Fruit fly (Drosophila melanogaster) whole organism, wandering third instar larva: ENCODE measurements around the gene CG5412.

Source experiments
- Abd-B ChIP-seq: fragments of >200 bp; optimal IDR thresholded peaks from 2 replicates; lab custom pipeline; 2017; ENCODE audit warnings: missing biosample characterization, missing genetic modification characterization
- CG32264 ChIP-seq: fragments of 200-800 bp; sonication (Bioruptor generic); optimal IDR thresholded peaks from 2 replicates; lab custom pipeline; 2016; ENCODE audit warnings: missing biosample characterization, missing genetic modification characterization
- CG9705 ChIP-seq: fragments of 200-800 bp; sonication (Bioruptor generic); optimal IDR thresholded peaks from 2 replicates; lab custom pipeline; 2018; ENCODE audit warnings: missing biosample characterization, mild to moderate bottlenecking, missing genetic modification characterization
- CrebA ChIP-seq: fragments of 200-800 bp; sonication (Bioruptor generic); optimal IDR thresholded peaks from 2 replicates; lab custom pipeline; 2016; ENCODE audit warnings: missing biosample characterization, mild to moderate bottlenecking, missing genetic modification characterization, borderline replicate concordance
- Dfd ChIP-seq: fragments of >200 bp; optimal IDR thresholded peaks from 2 replicates; lab custom pipeline; 2017; ENCODE audit warnings: missing biosample characterization, missing genetic modification characterization
- Dif ChIP-seq: fragments of 200-275, 200-300 bp; sonication (Bioruptor generic); optimal IDR thresholded peaks from 2 replicates; lab custom pipeline; 2018; ENCODE audit warnings: missing biosample characterization, missing genetic modification characterization; ENCODE audit not compliant: partially characterized antibody
- GATAd ChIP-seq: sonication (Bioruptor generic); optimal IDR thresholded peaks from 2 replicates; lab custom pipeline; 2016; ENCODE audit warnings: missing biosample characterization, missing genetic modification characterization
- HLH106 ChIP-seq: fragments of 200-800 bp; optimal IDR thresholded peaks from 3 replicates; lab custom pipeline; 2019; ENCODE audit warnings: missing biosample characterization, mild to moderate bottlenecking, missing genetic modification characterization, moderate library complexity
- Hnf4 ChIP-seq: fragments of 200-800 bp; sonication (Bioruptor generic); optimal IDR thresholded peaks from 2 replicates; lab custom pipeline; 2016; ENCODE audit warnings: missing biosample characterization, mild to moderate bottlenecking, missing genetic modification characterization
- Hr78 ChIP-seq: fragments of >200 bp; optimal IDR thresholded peaks from 2 replicates; lab custom pipeline; 2017; ENCODE audit warnings: missing biosample characterization, missing genetic modification characterization
- Hr83 ChIP-seq: fragments of 200-300 bp; sonication (Bioruptor generic); optimal IDR thresholded peaks from 2 replicates; lab custom pipeline; 2016; ENCODE audit warnings: missing biosample characterization, mild to moderate bottlenecking, missing genetic modification characterization, moderate library complexity; ENCODE audit not compliant: poor library complexity, severe bottlenecking
- Jra ChIP-seq: sonication (Bioruptor generic); optimal IDR thresholded peaks from 2 replicates; lab custom pipeline; 2016; ENCODE audit warnings: missing biosample characterization, missing genetic modification characterization
- Mio ChIP-seq: sonication (Bioruptor generic); optimal IDR thresholded peaks from 2 replicates; lab custom pipeline; 2016; ENCODE audit warnings: missing biosample characterization, missing genetic modification characterization
- Myc ChIP-seq: fragments of >200 bp; optimal IDR thresholded peaks from 2 replicates; lab custom pipeline; 2017
- N ChIP-seq: fragments of >200 bp; optimal IDR thresholded peaks from 2 replicates; lab custom pipeline; 2018; ENCODE audit warnings: missing biosample characterization, missing external identifiers, missing genetic modification characterization
- OdsH ChIP-seq: fragments of 200-800 bp; sonication (Bioruptor generic); optimal IDR thresholded peaks from 2 replicates; lab custom pipeline; 2016; ENCODE audit warnings: missing biosample characterization, mild to moderate bottlenecking, missing genetic modification characterization
- Rel ChIP-seq, 2 experiments: fragments of 200-800 bp; sonication (Bioruptor generic) in 1 of 2; optimal IDR thresholded peaks; 2 replicates in 1 of 2; 3 replicates in 1 of 2; lab custom pipeline; 2016 to 2019; ENCODE audit warnings: mild to moderate bottlenecking in 2 of 2, missing biosample characterization in 2 of 2, missing genetic modification characterization in 2 of 2, moderate library complexity in 1 of 2
- Sp1 ChIP-seq: fragments of 200-800 bp; sonication (Bioruptor generic); optimal IDR thresholded peaks from 3 replicates; lab custom pipeline; 2019; ENCODE audit warnings: missing biosample characterization, mild to moderate bottlenecking, missing genetic modification characterization, moderate library complexity
- Vsx2 ChIP-seq: fragments of 200-300, 225-300 bp; sonication (Bioruptor generic); optimal IDR thresholded peaks from 2 replicates; lab custom pipeline; 2018; ENCODE audit warnings: missing biosample characterization, missing genetic modification characterization; ENCODE audit not compliant: partially characterized antibody
- br ChIP-seq: fragments of 200-800 bp; sonication (Bioruptor generic); optimal IDR thresholded peaks from 2 replicates; lab custom pipeline; 2016; ENCODE audit warnings: missing biosample characterization, missing genetic modification characterization
- brk ChIP-seq: fragments of 200-800 bp; sonication (Bioruptor generic); optimal IDR thresholded peaks from 2 replicates; lab custom pipeline; 2016; ENCODE audit warnings: missing biosample characterization, mild to moderate bottlenecking, missing genetic modification characterization
- dl ChIP-seq, 2 experiments: fragments of 175-275, 200-275 bp in 1 of 2; fragments of 200-275 bp in 1 of 2; sonication (Bioruptor generic); optimal IDR thresholded peaks; lab custom pipeline; 2018; ENCODE audit warnings: mild to moderate bottlenecking in 2 of 2, missing biosample characterization in 2 of 2, missing genetic modification characterization in 2 of 2, moderate library complexity in 2 of 2; ENCODE audit not compliant: partially characterized antibody in 2 of 2, insufficient read depth in 1 of 2
- dmrt93B ChIP-seq: fragments of 200-800 bp; sonication (Bioruptor generic); optimal IDR thresholded peaks from 2 replicates; lab custom pipeline; 2018; ENCODE audit warnings: missing biosample characterization, mild to moderate bottlenecking, missing genetic modification characterization
- dsf ChIP-seq: sonication (Bioruptor generic); optimal IDR thresholded peaks from 2 replicates; lab custom pipeline; 2016; ENCODE audit warnings: missing biosample characterization, missing genetic modification characterization, borderline replicate concordance
- ey ChIP-seq: fragments of 200-800 bp; sonication (Bioruptor generic); optimal IDR thresholded peaks from 2 replicates; lab custom pipeline; 2016; ENCODE audit warnings: missing biosample characterization, missing genetic modification characterization
- foxo ChIP-seq, 2 experiments: fragments of 200-800 bp; sonication (Bioruptor generic); optimal IDR thresholded peaks; 2 replicates in 1 of 2; 3 replicates in 1 of 2; lab custom pipeline; 2016 to 2017; ENCODE audit warnings: missing biosample characterization in 2 of 2, missing genetic modification characterization in 2 of 2
- fru ChIP-seq: fragments of 200-800 bp; sonication (Bioruptor generic); optimal IDR thresholded peaks from 3 replicates; lab custom pipeline; 2016; ENCODE audit warnings: missing biosample characterization, mild to moderate bottlenecking, missing genetic modification characterization
- h ChIP-seq: fragments of 200-800 bp; sonication (Bioruptor generic); optimal IDR thresholded peaks from 3 replicates; lab custom pipeline; 2016; ENCODE audit warnings: missing biosample characterization, mild to moderate bottlenecking, missing genetic modification characterization
- jim ChIP-seq: fragments of 175-275, 200-325 bp; sonication (Bioruptor generic); optimal IDR thresholded peaks from 2 replicates; lab custom pipeline; 2016; ENCODE audit warnings: missing biosample characterization, mild to moderate bottlenecking, missing genetic modification characterization
- lola ChIP-seq: fragments of >200 bp; optimal IDR thresholded peaks from 2 replicates; lab custom pipeline; 2017; ENCODE audit warnings: missing biosample characterization, missing genetic modification characterization
- pan ChIP-seq: fragments of >200 bp; optimal IDR thresholded peaks from 2 replicates; lab custom pipeline; 2017
- psq ChIP-seq: fragments of 200-800 bp; sonication (Bioruptor generic); optimal IDR thresholded peaks from 3 replicates; lab custom pipeline; 2017; ENCODE audit warnings: missing biosample characterization, mild to moderate bottlenecking, missing genetic modification characterization, moderate library complexity
- rgr ChIP-seq: fragments of 200-800 bp; sonication (Bioruptor generic); optimal IDR thresholded peaks from 3 replicates; lab custom pipeline; 2016; ENCODE audit warnings: missing biosample characterization, mild to moderate bottlenecking, missing genetic modification characterization
- sage ChIP-seq: fragments of 200-800 bp; sonication (Bioruptor generic); optimal IDR thresholded peaks from 2 replicates; lab custom pipeline; 2016; ENCODE audit warnings: missing biosample characterization, mild to moderate bottlenecking, missing genetic modification characterization
- sv ChIP-seq: fragments of 200-800 bp; sonication (Bioruptor generic); optimal IDR thresholded peaks from 3 replicates; lab custom pipeline; 2016; ENCODE audit warnings: missing biosample characterization, missing genetic modification characterization
- tai ChIP-seq: sonication (Bioruptor generic); optimal IDR thresholded peaks from 2 replicates; lab custom pipeline; 2016; ENCODE audit warnings: missing biosample characterization, missing genetic modification characterization
- usp ChIP-seq: fragments of >200 bp; optimal IDR thresholded peaks from 2 replicates; lab custom pipeline; 2017; ENCODE audit warnings: missing biosample characterization, missing genetic modification characterization
- woc ChIP-seq: sonication (Bioruptor generic); optimal IDR thresholded peaks from 2 replicates; lab custom pipeline; 2016; ENCODE audit warnings: missing biosample characterization, mild to moderate bottlenecking, missing genetic modification characterization

The CG5412 gene

DNA sequence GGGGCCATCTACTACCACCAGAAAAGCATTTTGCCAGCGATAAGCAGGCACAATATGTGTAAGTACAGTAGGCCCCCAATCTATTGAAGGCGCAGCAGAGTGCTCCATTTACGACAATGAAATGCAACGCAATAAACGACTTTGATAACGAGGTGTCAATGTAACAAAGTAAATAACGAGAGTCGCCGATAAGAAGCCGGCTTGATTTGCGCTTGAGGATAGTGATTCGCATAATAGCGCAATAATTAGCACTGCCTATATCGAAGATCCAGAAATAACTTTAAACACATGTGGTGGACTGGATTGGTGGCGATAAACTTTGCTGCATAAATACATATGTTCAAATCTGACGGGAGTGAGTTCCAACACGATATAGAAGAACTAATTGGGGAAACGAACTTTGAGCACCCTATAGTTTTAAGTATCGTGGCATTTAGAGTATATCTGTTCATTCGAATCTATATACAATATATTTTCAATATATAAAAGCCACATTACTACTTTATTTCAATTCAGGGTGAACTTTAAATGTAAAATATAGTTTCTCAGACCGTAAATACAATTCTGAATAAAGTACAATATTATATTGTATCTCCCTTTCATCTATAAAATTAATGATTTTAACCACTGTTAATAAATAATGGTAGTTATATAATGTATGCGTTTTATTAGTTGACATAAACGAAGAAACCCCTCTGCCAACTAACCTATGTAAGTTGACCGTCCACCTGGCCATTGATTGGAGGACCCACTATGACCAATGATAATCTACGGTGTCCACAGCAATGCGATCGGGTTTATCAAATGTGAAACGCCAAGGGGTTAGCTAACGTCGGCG, 27.6 kb upstream of the CG5412 start:
- TF ChIP-seq Mio (no peak), Rel (GFP tag; optimal IDR thresholded peaks at IDR 0.05; lab: Kevin White, UChicago) (no peak), Rel (tag; optimal IDR thresholded peaks at IDR 0.05; lab: Kevin White, UChicago) (peak; percentile 9), h (peak; percentile 21), fru (GFP tag; lab: Kevin White, UChicago) (peak; percentile 22), Hr83 (GFP tag; lab: Kevin White, UChicago) (peak; percentile 15), rgr (GFP tag; lab: Kevin White, UChicago) (peak; percentile 21), sage (GFP tag; lab: Kevin White, UChicago) (no peak)

DNA sequence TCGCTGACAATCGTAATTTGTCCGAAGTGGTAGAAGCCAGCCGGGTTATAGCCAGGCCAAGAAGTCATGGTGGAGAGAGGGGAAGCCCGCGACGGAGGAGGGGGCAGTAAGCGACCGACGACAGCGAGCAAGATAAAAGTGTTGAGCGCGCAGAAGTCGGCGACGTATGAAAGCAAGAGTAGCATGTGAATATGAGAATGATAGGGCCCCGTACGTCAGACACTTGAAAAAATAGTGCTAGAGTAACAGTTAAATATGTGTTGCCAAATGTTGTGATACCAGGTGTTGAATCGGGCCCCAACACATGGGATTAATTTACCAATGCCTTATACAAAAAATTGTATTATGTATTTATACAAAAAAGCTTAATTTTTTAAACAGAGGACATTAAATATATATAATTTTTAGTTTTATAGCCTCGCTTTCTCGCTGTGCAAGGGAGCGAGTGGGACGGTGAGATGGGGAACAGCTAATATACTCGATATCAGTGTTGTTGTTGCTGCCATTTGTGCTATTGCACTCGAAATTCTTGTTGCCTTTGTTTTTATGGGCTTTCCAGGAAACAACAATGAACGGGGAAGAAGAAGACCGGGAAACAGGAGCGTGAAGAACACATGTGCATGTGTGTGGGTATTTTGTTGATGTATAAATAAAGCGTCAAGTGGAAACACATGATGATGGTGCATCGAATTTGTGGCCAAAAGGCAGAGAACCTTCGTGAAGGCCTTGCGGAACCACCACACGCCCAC, 26.8 kb upstream of the CG5412 start:
- peak; percentile 72 for TF ChIP-seq fru (GFP tag; lab: Kevin White, UChicago)
- peak; percentile 62 for TF ChIP-seq Rel (GFP tag; optimal IDR thresholded peaks at IDR 0.05; lab: Kevin White, UChicago)
- peak; percentile 70 for TF ChIP-seq Rel (tag; optimal IDR thresholded peaks at IDR 0.05; lab: Kevin White, UChicago)
- TF ChIP-seq Jra, result no peak
- TF ChIP-seq OdsH (GFP tag; lab: Kevin White, UChicago), result peak; percentile 85
- TF ChIP-seq pan, result no peak
- TF ChIP-seq Dfd, result no peak
- TF ChIP-seq foxo (GFP tag; optimal IDR thresholded peaks at IDR 0.05; lab: Kevin White, UChicago), result peak in 1 of 2 experiments; percentile 82
- TF ChIP-seq CG32264 (GFP tag; lab: Kevin White, UChicago), result no peak
- peak; percentile 79 for TF ChIP-seq ey (GFP tag; lab: Kevin White, UChicago)
- TF ChIP-seq N, result no peak
- TF ChIP-seq sage (GFP tag; lab: Kevin White, UChicago), result peak; percentile 79
- peak; percentile 76 for TF ChIP-seq br
- no peak for TF ChIP-seq GATAd
- TF ChIP-seq jim (GFP tag; lab: Kevin White, UChicago), result no peak
- TF ChIP-seq Vsx2 (GFP tag; lab: Kevin White, UChicago), result no peak
- TF ChIP-seq dmrt93B, result peak; percentile 63
- no peak for TF ChIP-seq Dif (GFP tag; lab: Kevin White, UChicago)
- no peak for TF ChIP-seq Abd-B (GFP tag; lab: Kevin White, UChicago)
- TF ChIP-seq brk (GFP tag; lab: Kevin White, UChicago), result peak; percentile 74
- TF ChIP-seq Mio, result no peak
- TF ChIP-seq Hnf4, result peak; percentile 56
- no peak for TF ChIP-seq usp (GFP tag; lab: Kevin White, UChicago)
- TF ChIP-seq Myc (lab: Kevin White, UChicago), result no peak
- TF ChIP-seq h, result peak; percentile 86
- peak; percentile 55 for TF ChIP-seq CG9705
- no peak for TF ChIP-seq Hr78
- no peak for TF ChIP-seq dl (GFP tag; optimal IDR thresholded peaks at IDR 0.05; lab: Kevin White, UChicago; ENCODE audit: insufficient read depth in 1 of 2, partially characterized antibody in 2 of 2)
- peak; percentile 84 for TF ChIP-seq psq (GFP tag; lab: Kevin White, UChicago)
- no peak for TF ChIP-seq lola
- peak; percentile 58 for TF ChIP-seq sv
- peak; percentile 9 for TF ChIP-seq dsf (GFP tag; lab: Kevin White, UChicago)
- TF ChIP-seq Sp1 (GFP tag; lab: Kevin White, UChicago), result peak; percentile 82
- TF ChIP-seq HLH106 (tag; lab: Kevin White, UChicago), result peak; percentile 86
- peak; percentile 61 for TF ChIP-seq Hr83 (GFP tag; lab: Kevin White, UChicago)
- peak; percentile 37 for TF ChIP-seq woc (GFP tag; lab: Kevin White, UChicago)
- TF ChIP-seq CrebA (GFP tag; lab: Kevin White, UChicago), result no peak
- TF ChIP-seq rgr (GFP tag; lab: Kevin White, UChicago), result peak; percentile 89
- TF ChIP-seq tai (GFP tag; lab: Kevin White, UChicago), result no peak
- TF ChIP-seq, all 38 proteins: peak for 20
